Fruit fly (Drosophila melanogaster): ENCODE measurements around the gene CG5404.

Gene CG5404

DNA sequence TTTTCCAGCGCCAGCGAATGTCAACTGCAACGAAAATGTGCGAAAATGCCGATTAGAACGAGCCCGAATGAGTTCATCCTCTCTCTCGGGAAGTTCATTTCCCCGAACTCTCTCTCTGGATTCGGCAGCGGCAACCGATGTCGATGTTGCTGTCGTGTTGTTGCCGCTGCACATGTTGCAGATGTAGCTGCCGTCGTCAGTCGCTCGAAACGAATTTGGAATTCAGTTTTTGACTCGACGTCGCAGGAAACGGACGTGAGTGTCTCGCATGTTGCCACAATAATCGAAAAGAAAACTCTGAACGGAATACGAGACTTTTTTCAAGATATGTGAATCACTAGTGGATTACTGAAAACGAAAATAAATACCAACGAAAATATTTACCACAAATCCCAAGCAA lies 38.5 kb upstream of the CG5404 start, which contains the start of gene pxb (continued):
- TF ChIP-seq cg (GFP tag; optimal IDR thresholded peaks at IDR 0.05) = no peak
- TF ChIP-seq CG31388 (GFP tag; optimal IDR thresholded peaks at IDR 0.05) = no peak
- peak; percentile 85 for TF ChIP-seq Med (GFP tag)
- TF ChIP-seq hb (GFP tag; IDR thresholded peaks at IDR 0.05; ENCODE audit: partially characterized antibody) = no peak
- TF ChIP-seq HLH54F (GFP tag; optimal IDR thresholded peaks at IDR 0.05) = no peak
- no peak for TF ChIP-seq CG30431 (GFP tag; optimal IDR thresholded peaks at IDR 0.05)
- peak; percentile 31 for TF ChIP-seq twi (tag; optimal IDR thresholded peaks at IDR 0.05)
- TF ChIP-seq CG13894 (tag; optimal IDR thresholded peaks at IDR 0.05) = no peak
- no peak for TF ChIP-seq Rx (GFP tag; IDR thresholded peaks at IDR 0.05)
- no peak for TF ChIP-seq Dll (GFP tag; IDR thresholded peaks at IDR 0.05; ENCODE audit: partially characterized antibody)
- TF ChIP-seq CG15073 (GFP tag; optimal IDR thresholded peaks at IDR 0.05) = no peak
- no peak for TF ChIP-seq CG32772 (GFP tag; IDR thresholded peaks at IDR 0.05)
- no peak for TF ChIP-seq jigr1 (GFP tag; IDR thresholded peaks at IDR 0.05)
- no peak for TF ChIP-seq CG11247 (GFP tag; IDR thresholded peaks at IDR 0.05)
- no peak for TF ChIP-seq CG7786 (GFP tag; optimal IDR thresholded peaks at IDR 0.05)
- no peak for TF ChIP-seq crp (GFP tag; optimal IDR thresholded peaks at IDR 0.05)
- TF ChIP-seq Dbx (GFP tag; IDR thresholded peaks at IDR 0.05) = no peak
- no peak for TF ChIP-seq usp (GFP tag; optimal IDR thresholded peaks at IDR 0.05)
- TF ChIP-seq stc (GFP tag; IDR thresholded peaks at IDR 0.05) = no peak
- no peak for TF ChIP-seq ATbp (GFP tag; optimal IDR thresholded peaks at IDR 0.05)
- TF ChIP-seq CG2120 (GFP tag; optimal IDR thresholded peaks at IDR 0.05) = no peak
- peak; percentile 5 for TF ChIP-seq grn (GFP tag; optimal IDR thresholded peaks at IDR 0.05)
- no peak for TF ChIP-seq Ets97D (GFP tag; optimal IDR thresholded peaks at IDR 0.05)
- no peak for TF ChIP-seq Tbp (GFP tag; optimal IDR thresholded peaks at IDR 0.05)
- peak; percentile 39; the same call in 1 of the 2 replicates for TF ChIP-seq amos (GFP tag; IDR thresholded peaks at IDR 0.05; ENCODE audit: partially characterized antibody)
- peak; percentile 49 for TF ChIP-seq ac (GFP tag; optimal IDR thresholded peaks at IDR 0.05)
- no peak for TF ChIP-seq fru (optimal IDR thresholded peaks at IDR 0.05)
- no peak for TF ChIP-seq sob (GFP tag; IDR thresholded peaks at IDR 0.05)
- no peak for TF ChIP-seq shn (GFP tag; optimal IDR thresholded peaks at IDR 0.05)
- peak; percentile 15 for TF ChIP-seq Side (GFP tag; optimal IDR thresholded peaks at IDR 0.05)
- peak; percentile 41; the same call in 1 of the 2 replicates for TF ChIP-seq CG13287 (GFP tag; IDR thresholded peaks at IDR 0.05; ENCODE audit: partially characterized antibody)
- no peak for TF ChIP-seq hth (optimal IDR thresholded peaks at IDR 0.05)
- no peak for TF ChIP-seq pum (GFP tag; optimal IDR thresholded peaks at IDR 0.05)
- no peak for TF ChIP-seq Hr78 (GFP tag; optimal IDR thresholded peaks at IDR 0.05)
- no peak for TF ChIP-seq Mes4 (GFP tag; optimal IDR thresholded peaks at IDR 0.05)
- no peak for TF ChIP-seq ro (GFP tag; IDR thresholded peaks at IDR 0.05)
- no peak for TF ChIP-seq CG4424 (GFP tag; optimal IDR thresholded peaks at IDR 0.05)
- peak; percentile 45; the same call in 2 of the 3 replicates for TF ChIP-seq ci (GFP tag; IDR thresholded peaks at IDR 0.05)
- no peak for TF ChIP-seq tup (GFP tag; optimal IDR thresholded peaks at IDR 0.05)
- peak; percentile 5 for TF ChIP-seq CG13775 (GFP tag; optimal IDR thresholded peaks at IDR 0.05)
- TF ChIP-seq chinmo (GFP tag; IDR thresholded peaks at IDR 0.05; ENCODE audit: partially characterized antibody) = peak; percentile 86; the same call in 3 of the 4 replicates
- no peak for TF ChIP-seq CG10431 (GFP tag; optimal IDR thresholded peaks at IDR 0.05)
- no peak for TF ChIP-seq Ptx1 (GFP tag; IDR thresholded peaks at IDR 0.05)
- no peak for TF ChIP-seq Dref (GFP tag; IDR thresholded peaks at IDR 0.05)
- no peak for TF ChIP-seq gro (GFP tag; optimal IDR thresholded peaks at IDR 0.05)
- no peak for TF ChIP-seq crc (GFP tag; optimal IDR thresholded peaks at IDR 0.05)
- TF ChIP-seq NFAT (GFP tag; IDR thresholded peaks at IDR 0.05) = no peak
- no peak for TF ChIP-seq pho (GFP tag; optimal IDR thresholded peaks at IDR 0.05)
- no peak for TF ChIP-seq btn (GFP tag; optimal IDR thresholded peaks at IDR 0.05)
- TF ChIP-seq p53 (GFP tag; optimal IDR thresholded peaks at IDR 0.05) = no peak
- no peak for TF ChIP-seq CG15011 (GFP tag; optimal IDR thresholded peaks at IDR 0.05)
- TF ChIP-seq CG16863 (GFP tag; optimal IDR thresholded peaks at IDR 0.05) = no peak
- TF ChIP-seq CG9876 (GFP tag; optimal IDR thresholded peaks at IDR 0.05) = no peak

Measured in whole organism, embryonic.